Fruit fly (Drosophila melanogaster) Kc167 (cell line): Measurements from ENCODE around the gene CG7702.

Source experiments
- Myc ChIP-seq: fragments of >200 bp; optimal IDR thresholded peaks from 2 replicates; lab custom pipeline; 2017; ENCODE audit warnings: missing external identifiers
- Sin3A ChIP-seq: fragments of >200 bp; optimal IDR thresholded peaks from 2 replicates; lab custom pipeline; 2018; ENCODE audit warnings: missing external identifiers
- h ChIP-seq: fragments of >200 bp; optimal IDR thresholded peaks from 3 replicates; lab custom pipeline; 2018; ENCODE audit warnings: missing external identifiers
- insv ChIP-seq: fragments of >200 bp; optimal IDR thresholded peaks from 3 replicates; lab custom pipeline; 2018; ENCODE audit warnings: missing external identifiers
- psq ChIP-seq: fragments of >200 bp; optimal IDR thresholded peaks from 2 replicates; lab custom pipeline; 2017; ENCODE audit warnings: missing external identifiers
- ttk ChIP-seq: sonication (Bioruptor generic); optimal IDR thresholded peaks from 2 replicates; lab custom pipeline; 2017; ENCODE audit warnings: missing external identifiers

CG7702 gene

dm6 chr3R:18694952-18695351, 25.8 kb downstream of the CG7702 start, which contains the start of gene CG34282:
CG34282 (plus strand) TSS chr3R:18695252.
- no peak for TF ChIP-seq Sin3A (lab: Kevin White, UChicago)
- no peak for TF ChIP-seq insv (lab: Kevin White, UChicago)
- no peak for TF ChIP-seq psq (lab: Kevin White, UChicago)

dm6 chr3R:18698855-18699569, 29.8 kb downstream of the CG7702 start:
- no peak for TF ChIP-seq psq (lab: Kevin White, UChicago)
- no peak for TF ChIP-seq h (lab: Kevin White, UChicago)
- TF ChIP-seq ttk (lab: Kevin White, UChicago), result no peak
- no peak for TF ChIP-seq Sin3A (lab: Kevin White, UChicago)
- no peak for TF ChIP-seq Myc
- no peak for TF ChIP-seq insv (lab: Kevin White, UChicago)

dm6 chr3R:18703514-18703913, 34.3 kb downstream of the CG7702 start:
- no peak for TF ChIP-seq h (lab: Kevin White, UChicago)
- no peak for TF ChIP-seq ttk (lab: Kevin White, UChicago)
- no peak for TF ChIP-seq insv (lab: Kevin White, UChicago)
- no peak for TF ChIP-seq Sin3A (lab: Kevin White, UChicago)
- no peak for TF ChIP-seq Myc
- no peak for TF ChIP-seq psq (lab: Kevin White, UChicago)

- no peak for TF ChIP-seq insv (lab: Kevin White, UChicago)
- TF ChIP-seq ttk (lab: Kevin White, UChicago), result no peak
- TF ChIP-seq Sin3A (lab: Kevin White, UChicago), result no peak
- no peak for TF ChIP-seq psq (lab: Kevin White, UChicago)
- TF ChIP-seq h (lab: Kevin White, UChicago), result no peak
- TF ChIP-seq Myc, result no peak
Observed at dm6 chr3R:18705150-18705549, 36.0 kb downstream of the CG7702 start, which contains the start of the genes ChAT and VAChT. ChAT (plus strand) TSS chr3R:18705501. VAChT (plus strand) TSS chr3R:18705501.

dm6 chr3R:18706289-18706688, 37.1 kb downstream of the CG7702 start:
- TF ChIP-seq Myc, result no peak
- no peak for TF ChIP-seq psq (lab: Kevin White, UChicago)
- no peak for TF ChIP-seq Sin3A (lab: Kevin White, UChicago)
- TF ChIP-seq h (lab: Kevin White, UChicago), result no peak
- no peak for TF ChIP-seq insv (lab: Kevin White, UChicago)
- TF ChIP-seq ttk (lab: Kevin White, UChicago), result no peak

dm6 chr3R:18707492-18707891, 38.3 kb downstream of the CG7702 start:
- no peak for TF ChIP-seq ttk (lab: Kevin White, UChicago)
- TF ChIP-seq Myc, result no peak
- TF ChIP-seq insv (lab: Kevin White, UChicago), result no peak
- TF ChIP-seq psq (lab: Kevin White, UChicago), result no peak
- TF ChIP-seq h (lab: Kevin White, UChicago), result no peak
- no peak for TF ChIP-seq Sin3A (lab: Kevin White, UChicago)

- no peak for TF ChIP-seq Sin3A (lab: Kevin White, UChicago)
- TF ChIP-seq h (lab: Kevin White, UChicago), result no peak
- TF ChIP-seq insv (lab: Kevin White, UChicago), result no peak
- TF ChIP-seq psq (lab: Kevin White, UChicago), result no peak
- no peak for TF ChIP-seq ttk (lab: Kevin White, UChicago)
- no peak for TF ChIP-seq Myc
Observed at dm6 chr3R:18719767-18720341, 50.7 kb downstream of the CG7702 start.

- TF ChIP-seq insv (lab: Kevin White, UChicago), result no peak
- no peak for TF ChIP-seq h (lab: Kevin White, UChicago)
- TF ChIP-seq Myc, result no peak
- TF ChIP-seq Sin3A (lab: Kevin White, UChicago), result no peak
- TF ChIP-seq psq (lab: Kevin White, UChicago), result no peak
- TF ChIP-seq ttk (lab: Kevin White, UChicago), result no peak
Observed at dm6 chr3R:18721368-18721767, 52.2 kb downstream of the CG7702 start.

- TF ChIP-seq psq (lab: Kevin White, UChicago), result no peak
Observed at dm6 chr3R:18722490-18722889, 53.3 kb downstream of the CG7702 start, which contains the start of gene CG34283. CG34283 (minus strand) TSS chr3R:18722590.
